Worm (Caenorhabditis elegans): ENCODE measurements around the gene emb-27.

Gene emb-27

DNA sequence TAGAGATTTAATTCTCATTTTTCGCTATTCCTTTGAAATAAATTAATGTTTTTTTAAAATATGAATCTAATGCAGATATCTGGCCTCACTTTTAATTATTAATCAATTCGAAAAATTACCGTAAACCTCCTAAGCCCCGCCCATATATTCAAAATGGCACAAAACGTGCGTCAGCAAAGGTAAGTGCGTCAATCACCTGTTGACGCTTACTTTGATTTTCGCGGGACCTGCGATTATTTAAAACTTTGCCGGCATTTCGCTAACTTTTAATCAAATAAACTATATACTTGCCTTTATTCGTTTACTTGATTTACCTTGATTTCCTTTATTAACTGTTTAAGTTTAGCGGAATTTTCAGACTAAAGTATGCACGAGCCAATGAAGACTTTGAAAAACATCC lies 4.0 kb downstream of the emb-27 start, which contains the start of gene pch-2:
Gene pch-2 (plus strand): TSS at position 359 of the 400 bp plus-strand sequence.
- TF ChIP-seq nhr-71 (tag; optimal IDR thresholded peaks at IDR 0.05) = peak; percentile 70
- TF ChIP-seq elt-2 (tag; optimal IDR thresholded peaks at IDR 0.05) = no peak
- TF ChIP-seq ceh-8 (GFP tag; optimal IDR thresholded peaks at IDR 0.05) = no peak
- no peak for TF ChIP-seq nhr-28 (tag; optimal IDR thresholded peaks at IDR 0.05)
- TF ChIP-seq egl-13 (tag; optimal IDR thresholded peaks at IDR 0.05) = no peak
- TF ChIP-seq ceh-90 (tag; optimal IDR thresholded peaks at IDR 0.05) = no peak
- peak; percentile 61 for TF ChIP-seq nhr-20 (tag; optimal IDR thresholded peaks at IDR 0.05)
- no peak for TF ChIP-seq pag-3 (tag; optimal IDR thresholded peaks at IDR 0.05; ENCODE audit: borderline replicate concordance, insufficient read depth)
- TF ChIP-seq alr-1 (tag; optimal IDR thresholded peaks at IDR 0.05; ENCODE audit: borderline replicate concordance) = no peak
- no peak for TF ChIP-seq sptf-1 (tag; optimal IDR thresholded peaks at IDR 0.05)
- no peak for TF ChIP-seq nhr-11 (tag; optimal IDR thresholded peaks at IDR 0.05)
- TF ChIP-seq ztf-4 (tag; optimal IDR thresholded peaks at IDR 0.05) = no peak
- no peak for TF ChIP-seq nhr-84 (tag; optimal IDR thresholded peaks at IDR 0.05)
- peak; percentile 48 for TF ChIP-seq nhr-90 (tag; optimal IDR thresholded peaks at IDR 0.05; ENCODE audit: poor library complexity)
- TF ChIP-seq jun-1 (tag; optimal IDR thresholded peaks at IDR 0.05) = no peak
- no peak for TF ChIP-seq mef-2 (tag; optimal IDR thresholded peaks at IDR 0.05)
- TF ChIP-seq unc-98 (GFP tag; IDR thresholded peaks at IDR 0.05) = no peak
- no peak for TF ChIP-seq ets-5 (GFP tag; IDR thresholded peaks at IDR 0.05)
- no peak for TF ChIP-seq fkh-10 (GFP tag; optimal IDR thresholded peaks at IDR 0.05)
- no peak for TF ChIP-seq mab-9 (GFP tag; IDR thresholded peaks at IDR 0.05)
- peak; percentile 29; the same call in 1 of the 2 replicates for TF ChIP-seq isw-1 (GFP tag; IDR thresholded peaks at IDR 0.05)
- no peak for TF ChIP-seq mdl-1 (tag; optimal IDR thresholded peaks at IDR 0.05)
- TF ChIP-seq nhr-85 (tag) = peak; percentile 75
- no peak for TF ChIP-seq nhr-12 (tag; optimal IDR thresholded peaks at IDR 0.05)
- TF ChIP-seq irx-1 (tag; optimal IDR thresholded peaks at IDR 0.05) = no peak
- no peak for TF ChIP-seq aly-2 (tag; optimal IDR thresholded peaks at IDR 0.05)
- TF ChIP-seq ama-1 (optimal IDR thresholded peaks at IDR 0.05) = no peak
- TF ChIP-seq pax-3 (tag; optimal IDR thresholded peaks at IDR 0.05) = no peak
- TF ChIP-seq unc-86 (tag; optimal IDR thresholded peaks at IDR 0.05) = no peak
- no peak for TF ChIP-seq Y116A8C.19 (tag; optimal IDR thresholded peaks at IDR 0.05; ENCODE audit: borderline replicate concordance)
- TF ChIP-seq hpl-2 (GFP tag; optimal IDR thresholded peaks at IDR 0.05) = no peak
- no peak for TF ChIP-seq nhr-76 (tag; optimal IDR thresholded peaks at IDR 0.05)
- TF ChIP-seq zip-4 (GFP tag; optimal IDR thresholded peaks at IDR 0.05) = no peak
- TF ChIP-seq vab-15 (tag; optimal IDR thresholded peaks at IDR 0.05) = no peak
- no peak for TF ChIP-seq zag-1 (tag; optimal IDR thresholded peaks at IDR 0.05)
- no peak for TF ChIP-seq egl-27 (tag; optimal IDR thresholded peaks at IDR 0.05)
- no peak for TF ChIP-seq tlp-1 (tag; optimal IDR thresholded peaks at IDR 0.05)
- peak; percentile 3 for TF ChIP-seq unc-130 (tag; optimal IDR thresholded peaks at IDR 0.05)
- TF ChIP-seq lin-35 (GFP tag; optimal IDR thresholded peaks at IDR 0.05) = peak; percentile 78 to 93
- TF ChIP-seq F16B12.6 (tag; optimal IDR thresholded peaks at IDR 0.05) = peak; percentile 38
- no peak for TF ChIP-seq fkh-4 (tag; optimal IDR thresholded peaks at IDR 0.05; ENCODE audit: borderline replicate concordance)
- no peak for TF ChIP-seq ceh-82 (tag; optimal IDR thresholded peaks at IDR 0.05)
- peak; percentile 45 for TF ChIP-seq lin-14 (GFP tag; optimal IDR thresholded peaks at IDR 0.05)
- TF ChIP-seq ceh-88 (GFP tag; IDR thresholded peaks at IDR 0.05) = no peak
- TF ChIP-seq snu-23 (GFP tag; optimal IDR thresholded peaks at IDR 0.05) = peak; percentile 65
- no peak for TF ChIP-seq fos-1 (tag; optimal IDR thresholded peaks at IDR 0.05)
- no peak for TF ChIP-seq sox-4 (tag; optimal IDR thresholded peaks at IDR 0.05)
- no peak for TF ChIP-seq ztf-11 (tag; optimal IDR thresholded peaks at IDR 0.05)
- peak; percentile 64 for TF ChIP-seq C04F5.9 (tag; optimal IDR thresholded peaks at IDR 0.05)
- peak; percentile 62 for TF ChIP-seq fkh-8 (tag; optimal IDR thresholded peaks at IDR 0.05)
- no peak for TF ChIP-seq lin-39 (tag; optimal IDR thresholded peaks at IDR 0.05)
- TF ChIP-seq hlh-4 (tag; optimal IDR thresholded peaks at IDR 0.05) = no peak
- peak; percentile 37 for TF ChIP-seq nhr-77 (tag; optimal IDR thresholded peaks at IDR 0.05)
- peak; percentile 47 for TF ChIP-seq xbp-1 (tag; optimal IDR thresholded peaks at IDR 0.05)

Data from whole organism, L1 larva.